Fruit fly (Drosophila melanogaster) whole organism: ENCODE measurements around the gene NaPi-III.

Experiments
- CG8478 ChIP-seq: fragments of >200 bp; optimal IDR thresholded peaks from 2 replicates; lab custom pipeline; 2018; ENCODE audit warnings: inconsistent platforms
- Dll ChIP-seq: fragments of >200 bp; optimal IDR thresholded peaks from 2 replicates; lab custom pipeline; 2017

DNA sequence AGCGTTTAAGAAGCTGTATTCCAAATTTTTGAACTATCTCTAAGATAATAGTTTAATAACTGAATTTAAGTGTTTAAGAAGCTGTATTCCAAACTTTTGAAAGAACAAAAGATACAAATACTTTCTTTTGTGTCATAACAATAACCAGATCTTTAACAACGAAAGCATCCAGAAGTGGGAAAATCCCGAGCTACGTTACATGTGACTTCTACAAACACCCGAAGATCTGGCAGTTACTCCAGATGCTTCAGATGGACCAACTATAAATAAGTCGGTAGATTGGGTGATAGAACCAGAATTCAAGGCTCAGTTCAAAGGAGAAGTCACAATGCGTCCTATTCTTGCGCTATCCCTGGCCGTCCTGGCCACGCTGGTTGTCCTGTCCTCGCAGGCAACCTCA is 15.2 kb upstream of the NaPi-III start, which contains the start of gene CG12522:
- TF ChIP-seq Dll (lab: Kevin White, UChicago), result no peak
- no peak for TF ChIP-seq CG8478 (lab: Kevin White, UChicago)
